Fruit fly (Drosophila melanogaster) whole organism, embryonic: ENCODE results near the gene CG10038.

Source experiments
- Abd-B ChIP-seq: fragments of 200-800 bp; sonication (Bioruptor generic); optimal IDR thresholded peaks from 2 replicates; lab custom pipeline; 2018; ENCODE audit warnings: missing biosample characterization, mild to moderate bottlenecking, missing genetic modification characterization, moderate library complexity
- Awh ChIP-seq: fragments of 200-800 bp; sonication (Bioruptor generic); IDR thresholded peaks from 2 replicates; pipeline ENCODE4, ENCODE4 v1.3.6; 2022; ENCODE audit warnings: missing biosample characterization, missing genetic modification characterization
- Bdp1 ChIP-seq: fragments of 200-800 bp; sonication (Bioruptor generic); optimal IDR thresholded peaks from 3 replicates; lab custom pipeline; 2016; ENCODE audit warnings: missing biosample characterization, missing genetic modification characterization
- C15 ChIP-seq: fragments of 200-800 bp; sonication (Bioruptor generic); IDR thresholded peaks from 3 replicates; pipeline ENCODE4 v1.3.6; 2022; ENCODE audit warnings: missing biosample characterization, missing genetic modification characterization
- CG1024 ChIP-seq: fragments of 200-800 bp; sonication (Bioruptor generic); IDR thresholded peaks from 2 replicates; pipeline ENCODE4 v1.3.6; 2022; ENCODE audit warnings: missing biosample characterization, missing genetic modification characterization
- CG12391 ChIP-seq: fragments of 200-800 bp; sonication (Bioruptor generic); optimal IDR thresholded peaks from 3 replicates; lab custom pipeline; 2018; ENCODE audit warnings: missing biosample characterization, mild to moderate bottlenecking, missing genetic modification characterization, moderate library complexity
- CG13123 ChIP-seq: fragments of 200-800 bp; sonication (Bioruptor generic); optimal IDR thresholded peaks from 2 replicates; lab custom pipeline; 2016; ENCODE audit warnings: missing biosample characterization, missing genetic modification characterization
- CG13624 ChIP-seq: fragments of 200-800 bp; sonication (Bioruptor generic); optimal IDR thresholded peaks from 2 replicates; lab custom pipeline; 2016; ENCODE audit warnings: missing biosample characterization, missing genetic modification characterization
- CG18476 ChIP-seq: fragments of 200-800 bp; sonication (Bioruptor generic); optimal IDR thresholded peaks from 2 replicates; lab custom pipeline; 2016; ENCODE audit warnings: missing biosample characterization, mild to moderate bottlenecking, missing genetic modification characterization
- CG2202 ChIP-seq: fragments of 200-800 bp; sonication (Bioruptor generic); optimal IDR thresholded peaks from 2 replicates; lab custom pipeline; 2018; ENCODE audit warnings: missing biosample characterization, mild to moderate bottlenecking, missing genetic modification characterization
- CG34224 ChIP-seq: fragments of 200-800 bp; sonication (Bioruptor generic); IDR thresholded peaks from 3 replicates; pipeline ENCODE4 v1.3.6; 2022; ENCODE audit warnings: missing biosample characterization, missing genetic modification characterization; ENCODE audit not compliant: partially characterized antibody
- CG8478 ChIP-seq: fragments of >200 bp; optimal IDR thresholded peaks from 2 replicates; lab custom pipeline; 2018
- CG8765 ChIP-seq: fragments of 200-800 bp; sonication (Bioruptor generic); IDR thresholded peaks from 2 replicates; pipeline ENCODE4 v1.3.6; 2022; ENCODE audit warnings: missing biosample characterization, missing genetic modification characterization
- CG9609 ChIP-seq: fragments of 200-800 bp; sonication (Bioruptor generic); optimal IDR thresholded peaks from 3 replicates; lab custom pipeline; 2016; ENCODE audit warnings: missing biosample characterization, missing genetic modification characterization
- Doc3 ChIP-seq: fragments of 200-800 bp; sonication (Bioruptor generic); IDR thresholded peaks from 3 replicates; pipeline ENCODE4 v1.3.6; 2022; ENCODE audit warnings: missing biosample characterization, missing genetic modification characterization; ENCODE audit not compliant: partially characterized antibody
- E2f1 ChIP-seq: fragments of 200-800 bp; sonication (Bioruptor generic); IDR thresholded peaks from 2 replicates; pipeline ENCODE4 v1.3.6; 2022; ENCODE audit warnings: missing biosample characterization, missing genetic modification characterization
- E2f2 ChIP-seq: fragments of 200-800 bp; sonication (Bioruptor generic); IDR thresholded peaks from 2 replicates; pipeline ENCODE4 v1.3.6; 2022; ENCODE audit warnings: missing biosample characterization, missing genetic modification characterization
- Gsc ChIP-seq: fragments of 200-800 bp; sonication (Bioruptor generic); IDR thresholded peaks from 2 replicates; pipeline ENCODE4 v1.3.6; 2022; ENCODE audit warnings: missing biosample characterization, missing genetic modification characterization
- H2.0 ChIP-seq: fragments of 200-800 bp; sonication (Bioruptor generic); IDR thresholded peaks from 2 replicates; pipeline ENCODE4 v1.3.6; 2022; ENCODE audit warnings: missing biosample characterization, missing genetic modification characterization
- HLH4C ChIP-seq: fragments of 200-800 bp; sonication (Bioruptor generic); IDR thresholded peaks from 3 replicates; pipeline ENCODE4 v1.3.6; 2022; ENCODE audit warnings: missing biosample characterization, missing genetic modification characterization; ENCODE audit not compliant: partially characterized antibody
- Hmr ChIP-seq: fragments of 200-800 bp; sonication (Bioruptor generic); optimal IDR thresholded peaks from 3 replicates; lab custom pipeline; 2017; ENCODE audit warnings: mild to moderate bottlenecking, missing biosample characterization, missing genetic modification reagents, missing genetic modification characterization
- Hsf ChIP-seq: fragments of 200-800 bp; sonication (Bioruptor generic); optimal IDR thresholded peaks from 3 replicates; lab custom pipeline; 2016; ENCODE audit warnings: missing biosample characterization, missing genetic modification characterization
- Jarid2 ChIP-seq: fragments of 200-800 bp; sonication (Bioruptor generic); optimal IDR thresholded peaks from 3 replicates; lab custom pipeline; 2017; ENCODE audit warnings: mild to moderate bottlenecking, missing biosample characterization, missing genetic modification reagents, missing genetic modification characterization
- Lpt ChIP-seq: fragments of >200 bp; optimal IDR thresholded peaks from 2 replicates; lab custom pipeline; 2018; ENCODE audit warnings: missing biosample characterization, missing genetic modification characterization
- Mad ChIP-seq: fragments of 200-800 bp; sonication (Bioruptor generic); optimal IDR thresholded peaks from 2 replicates; lab custom pipeline; 2016; ENCODE audit warnings: missing biosample characterization, missing genetic modification characterization
- Spps ChIP-seq: fragments of 200-800 bp; sonication (Bioruptor generic); optimal IDR thresholded peaks from 2 replicates; lab custom pipeline; 2018; ENCODE audit warnings: missing biosample characterization, mild to moderate bottlenecking, missing genetic modification characterization
- ab ChIP-seq: fragments of 200-800 bp; sonication (Bioruptor generic); optimal IDR thresholded peaks from 2 replicates; lab custom pipeline; 2016; ENCODE audit warnings: missing biosample characterization, missing genetic modification characterization
- az2 ChIP-seq: fragments of 200-800 bp; sonication (Bioruptor generic); optimal IDR thresholded peaks from 3 replicates; lab custom pipeline; 2016; ENCODE audit warnings: missing biosample characterization, missing genetic modification characterization
- bcd ChIP-seq: fragments of 200-800 bp; sonication (Bioruptor generic); optimal IDR thresholded peaks from 2 replicates; lab custom pipeline; 2017; ENCODE audit warnings: missing biosample characterization, mild to moderate bottlenecking, missing genetic modification characterization
- br ChIP-seq: fragments of >200 bp; optimal IDR thresholded peaks from 2 replicates; lab custom pipeline; 2017
- caup ChIP-seq: fragments of 200-800 bp; sonication (Bioruptor generic); optimal IDR thresholded peaks from 3 replicates; lab custom pipeline; 2017; ENCODE audit warnings: missing biosample characterization, mild to moderate bottlenecking, missing genetic modification characterization, moderate library complexity; ENCODE audit not compliant: severe bottlenecking
- ci ChIP-seq: fragments of 200-800 bp; sonication (Bioruptor generic); IDR thresholded peaks from 3 replicates; pipeline ENCODE4 v1.3.6; 2022; ENCODE audit warnings: missing biosample characterization, missing genetic modification characterization
- esg ChIP-seq: fragments of 200-800 bp; sonication (Bioruptor generic); conservative IDR thresholded peaks from 2 replicates; pipeline ENCODE4 v1.3.6; 2022; ENCODE audit warnings: missing biosample characterization, missing genetic modification characterization
- fd64A ChIP-seq: fragments of 200-800 bp; sonication (Bioruptor generic); optimal IDR thresholded peaks from 3 replicates; lab custom pipeline; 2018; ENCODE audit warnings: missing biosample characterization, mild to moderate bottlenecking, missing genetic modification characterization
- gcm2 ChIP-seq: fragments of 200-800 bp; sonication (Bioruptor generic); optimal IDR thresholded peaks from 2 replicates; lab custom pipeline; 2016; ENCODE audit warnings: missing biosample characterization, missing genetic modification characterization
- gsb-n ChIP-seq: fragments of 200-800 bp; sonication (Bioruptor generic); optimal IDR thresholded peaks from 3 replicates; lab custom pipeline; 2018; ENCODE audit warnings: missing biosample characterization, mild to moderate bottlenecking, missing genetic modification characterization
- jing ChIP-seq: fragments of 200-800 bp; sonication (Bioruptor generic); optimal IDR thresholded peaks from 2 replicates; lab custom pipeline; 2018; ENCODE audit warnings: missing biosample characterization, mild to moderate bottlenecking, missing genetic modification characterization
- luna ChIP-seq: fragments of 200-800 bp; sonication (Bioruptor generic); optimal IDR thresholded peaks from 2 replicates; lab custom pipeline; 2016; ENCODE audit warnings: missing biosample characterization, missing genetic modification characterization
- maf-S ChIP-seq: fragments of 200-800 bp; sonication (Bioruptor generic); optimal IDR thresholded peaks from 2 replicates; lab custom pipeline; 2016; ENCODE audit warnings: missing biosample characterization, missing genetic modification characterization
- mirr ChIP-seq: fragments of 200-800 bp; sonication (Bioruptor generic); optimal IDR thresholded peaks from 3 replicates; lab custom pipeline; 2018; ENCODE audit warnings: missing biosample characterization, mild to moderate bottlenecking, missing genetic modification characterization
- nerfin-2 ChIP-seq: fragments of 200-800 bp; sonication (Bioruptor generic); IDR thresholded peaks from 2 replicates; pipeline ENCODE4 v1.3.6; 2022; ENCODE audit warnings: missing biosample characterization, missing genetic modification characterization; ENCODE audit not compliant: partially characterized antibody
- prd ChIP-seq, 3 experiments: fragments of >200 bp in 2 of 3; fragments of 200-800 bp in 1 of 3; sonication (Bioruptor generic) in 1 of 3; optimal IDR thresholded peaks in 2 of 3; IDR thresholded peaks in 1 of 3; 2 replicates in 2 of 3; 3 replicates in 1 of 3; pipeline versions ENCODE4 v1.3.6 to Lab custom; 2017 to 2022; ENCODE audit warnings: missing biosample characterization in 1 of 3, missing genetic modification characterization in 1 of 3
- salm ChIP-seq: fragments of 200-800 bp; sonication (Bioruptor generic); optimal IDR thresholded peaks from 2 replicates; lab custom pipeline; 2018; ENCODE audit warnings: missing biosample characterization, mild to moderate bottlenecking, missing genetic modification characterization
- sima ChIP-seq: fragments of 200-800 bp; sonication (Bioruptor generic); optimal IDR thresholded peaks from 2 replicates; lab custom pipeline; 2016; ENCODE audit warnings: missing biosample characterization, missing genetic modification characterization
- sisA ChIP-seq: fragments of 200-800 bp; sonication (Bioruptor generic); IDR thresholded peaks from 2 replicates; pipeline ENCODE4 v1.3.6; 2022; ENCODE audit warnings: missing biosample characterization, missing genetic modification characterization
- sna ChIP-seq: fragments of 200-800 bp; sonication (Bioruptor generic); IDR thresholded peaks from 2 replicates; pipeline ENCODE4 v1.3.6; 2022; ENCODE audit warnings: missing biosample characterization, missing genetic modification characterization; ENCODE audit not compliant: partially characterized antibody
- so ChIP-seq: fragments of 200-800 bp; sonication (Bioruptor generic); IDR thresholded peaks from 3 replicates; pipeline ENCODE4 v1.3.6; 2022; ENCODE audit warnings: missing biosample characterization, missing genetic modification characterization
- ssp ChIP-seq: fragments of 200-800 bp; sonication (Bioruptor generic); IDR thresholded peaks from 2 replicates; pipeline ENCODE4 v1.3.6; 2022; ENCODE audit warnings: missing biosample characterization, missing genetic modification characterization
- tap ChIP-seq: fragments of 200-800 bp; optimal IDR thresholded peaks from 3 replicates; lab custom pipeline; 2019; ENCODE audit warnings: missing biosample characterization, mild to moderate bottlenecking, missing genetic modification characterization, moderate library complexity
- trem ChIP-seq: fragments of 200-800 bp; optimal IDR thresholded peaks from 3 replicates; lab custom pipeline; 2019; ENCODE audit warnings: missing biosample characterization, mild to moderate bottlenecking, missing genetic modification characterization, moderate library complexity
- yki ChIP-seq: fragments of >200 bp; optimal IDR thresholded peaks from 3 replicates; lab custom pipeline; 2018
- zen ChIP-seq: fragments of 200-800 bp; sonication (Bioruptor generic); optimal IDR thresholded peaks from 3 replicates; lab custom pipeline; 2018; ENCODE audit warnings: missing biosample characterization, mild to moderate bottlenecking, missing genetic modification characterization, moderate library complexity

Gene CG10038

dm6 chr3R:12350497-12350896 is at the start of gene CG10038 (continued):
- TF ChIP-seq ab (GFP tag; lab: Kevin White, UChicago) (no peak), caup (peak; percentile 34), CG9609 (GFP tag; lab: Kevin White, UChicago) (no peak), CG13123 (GFP tag; lab: Kevin White, UChicago) (no peak), sisA (GFP tag; lab: Robert Waterston, UW) (no peak; the same call in 1 of the 2 replicates), HLH4C (peak; percentile 91), E2f2 (GFP tag; lab: Robert Waterston, UW) (peak; percentile 71), CG18476 (no peak), zen (tag; lab: Kevin White, UChicago) (no peak), Spps (no peak), salm (tag; lab: Kevin White, UChicago) (no peak), esg (GFP tag; lab: Robert Waterston, UW) (no peak), CG2202 (no peak), CG8478 (lab: Kevin White, UChicago) (no peak), CG34224 (GFP tag; lab: Robert Waterston, UW) (peak; percentile 92), E2f1 (GFP tag; lab: Robert Waterston, UW) (no peak), CG1024 (GFP tag; lab: Robert Waterston, UW) (no peak), jing (GFP tag; lab: Kevin White, UChicago) (no peak), Mad (GFP tag; lab: Kevin White, UChicago) (peak; percentile 36), br (lab: Kevin White, UChicago) (no peak), C15 (no peak), gcm2 (GFP tag; lab: Kevin White, UChicago) (no peak), sima (no peak), Hmr (GFP tag; lab: Kevin White, UChicago) (peak; percentile 54), ssp (GFP tag; lab: Robert Waterston, UW) (peak; percentile 84), mirr (GFP tag; lab: Kevin White, UChicago) (no peak), nerfin-2 (GFP tag; lab: Robert Waterston, UW) (peak; percentile 89), CG13624 (GFP tag; lab: Kevin White, UChicago) (peak; percentile 36), gsb-n (no peak), so (GFP tag; lab: Robert Waterston, UW) (no peak), Lpt (GFP tag; lab: Kevin White, UChicago) (no peak), Doc3 (GFP tag; lab: Robert Waterston, UW) (peak; percentile 91), CG8765 (GFP tag; lab: Robert Waterston, UW) (no peak; the same call in 1 of the 2 replicates), tap (tag; lab: Kevin White, UChicago) (no peak), prd (optimal IDR thresholded peaks at IDR 0.05; lab: Kevin White, UChicago) (no peak), prd (GFP tag; IDR thresholded peaks at IDR 0.05; lab: Robert Waterston, UW) (no peak; the same call in 2 of the 3 replicates), yki (lab: Kevin White, UChicago) (no peak), CG12391 (tag; lab: Kevin White, UChicago) (peak; percentile 46), Bdp1 (no peak), Awh (GFP tag; lab: Robert Waterston, UW) (no peak), Jarid2 (GFP tag; lab: Kevin White, UChicago) (peak; percentile 14), ci (GFP tag; lab: Robert Waterston, UW) (0 out of 3 replicates have a peak, but pooled peaks have one; percentile 23), maf-S (GFP tag; lab: Kevin White, UChicago) (peak; percentile 6), az2 (GFP tag; lab: Kevin White, UChicago) (peak; percentile 41), Hsf (GFP tag; lab: Kevin White, UChicago) (peak; percentile 44), fd64A (GFP tag; lab: Kevin White, UChicago) (no peak), sna (peak; percentile 89), Abd-B (peak; percentile 8), Gsc (GFP tag; lab: Robert Waterston, UW) (no peak), luna (GFP tag; lab: Kevin White, UChicago) (no peak), H2.0 (GFP tag; lab: Robert Waterston, UW) (no peak), bcd (GFP tag; lab: Kevin White, UChicago) (peak; percentile 41), trem (peak; percentile 55)
